Worm (Caenorhabditis elegans) whole organism, L2 larva: ENCODE data around the gene srh-97.

Experiments used
- C34F6.9 ChIP-seq: fragments of 150-350 bp; optimal IDR thresholded peaks from 2 replicates; lab custom pipeline; 2014; ENCODE audit warnings: missing biosample characterization, missing genetic modification characterization
- Y55F3AM.14 ChIP-seq: fragments of 200-800 bp; sonication (Bioruptor generic); optimal IDR thresholded peaks from 2 replicates; lab custom pipeline; 2018; ENCODE audit warnings: mild to moderate bottlenecking, missing genetic modification characterization, missing compliant biosample characterization
- ZK546.5 ChIP-seq: sonication (generic microtip); optimal IDR thresholded peaks from 2 replicates; lab custom pipeline; 2017; ENCODE audit warnings: missing biosample characterization, missing genetic modification characterization
- alr-1 ChIP-seq: fragments of 150-350 bp; optimal IDR thresholded peaks from 2 replicates; lab custom pipeline; 2014; ENCODE audit warnings: missing biosample characterization, missing genetic modification characterization
- aly-2 ChIP-seq: fragments of 150-350 bp; optimal IDR thresholded peaks from 2 replicates; lab custom pipeline; 2014; ENCODE audit warnings: missing biosample characterization, missing genetic modification characterization
- ama-1 ChIP-seq: fragments of 150-350 bp; optimal IDR thresholded peaks from 2 replicates; lab custom pipeline; 2018; ENCODE audit warnings: inconsistent platforms
- blmp-1 ChIP-seq: sonication (generic microtip); optimal IDR thresholded peaks from 2 replicates; lab custom pipeline; 2017; ENCODE audit warnings: missing genetic modification characterization, mild to moderate bottlenecking, missing compliant biosample characterization, antibody characterized with exemption, moderate library complexity; ENCODE audit not compliant: insufficient read depth
- ceh-16 ChIP-seq: fragments of 150-350 bp; optimal IDR thresholded peaks from 2 replicates; lab custom pipeline; 2014; ENCODE audit warnings: missing biosample characterization, missing genetic modification characterization
- crh-2 ChIP-seq: sonication (generic microtip); optimal IDR thresholded peaks from 2 replicates; lab custom pipeline; 2017; ENCODE audit warnings: missing biosample characterization, missing genetic modification characterization
- dmd-4 ChIP-seq: sonication (generic microtip); optimal IDR thresholded peaks from 2 replicates; lab custom pipeline; 2017; ENCODE audit warnings: missing biosample characterization, missing genetic modification characterization
- elt-3 ChIP-seq: sonication (generic microtip); optimal IDR thresholded peaks from 2 replicates; lab custom pipeline; 2017; ENCODE audit warnings: missing biosample characterization, missing genetic modification characterization
- fos-1 ChIP-seq: fragments of 150-350 bp; optimal IDR thresholded peaks from 2 replicates; lab custom pipeline; 2014; ENCODE audit warnings: missing biosample characterization, missing genetic modification characterization
- gmeb-1 ChIP-seq: fragments of 150-350 bp; optimal IDR thresholded peaks from 2 replicates; lab custom pipeline; 2014; ENCODE audit warnings: missing biosample characterization, missing genetic modification characterization
- lin-11 ChIP-seq: fragments of 150-350 bp; sonication (generic microtip); optimal IDR thresholded peaks from 2 replicates; lab custom pipeline; 2014; ENCODE audit warnings: missing biosample characterization, missing genetic modification characterization, inconsistent platforms, mixed read lengths
- lin-13 ChIP-seq: fragments of 150-350 bp; optimal IDR thresholded peaks from 2 replicates; lab custom pipeline; 2014; ENCODE audit warnings: missing biosample characterization, missing genetic modification reagents, missing genetic modification characterization
- lin-39 ChIP-seq: fragments of 150-350 bp; optimal IDR thresholded peaks from 2 replicates; lab custom pipeline; 2014; ENCODE audit warnings: missing biosample characterization, missing genetic modification reagents, missing genetic modification characterization
- lsy-2 ChIP-seq, 2 experiments: fragments of 150-350 bp in 1 of 2; sonication (generic microtip) in 1 of 2; optimal IDR thresholded peaks; 2 replicates each; lab custom pipeline; 2014 to 2017; ENCODE audit warnings: missing biosample characterization in 2 of 2, missing genetic modification characterization in 2 of 2
- mab-5 ChIP-seq: fragments of 150-350 bp; optimal IDR thresholded peaks from 2 replicates; lab custom pipeline; 2014; ENCODE audit warnings: missing biosample characterization, missing genetic modification characterization
- mbf-1 ChIP-seq: sonication (generic microtip); optimal IDR thresholded peaks from 2 replicates; lab custom pipeline; 2017; ENCODE audit warnings: missing biosample characterization, missing genetic modification characterization
- mdl-1 ChIP-seq, 2 experiments: fragments of 150-350 bp in 1 of 2; sonication (generic microtip) in 1 of 2; optimal IDR thresholded peaks; 2 replicates each; lab custom pipeline; 2017; ENCODE audit warnings: missing biosample characterization in 2 of 2, missing genetic modification characterization in 2 of 2
- nhr-12 ChIP-seq: fragments of 150-350 bp; optimal IDR thresholded peaks from 2 replicates; lab custom pipeline; 2014; ENCODE audit warnings: missing biosample characterization, missing genetic modification characterization
- nhr-129 ChIP-seq: fragments of 150-350 bp; optimal IDR thresholded peaks from 2 replicates; lab custom pipeline; 2014; ENCODE audit warnings: missing biosample characterization, missing genetic modification characterization
- nhr-21 ChIP-seq: fragments of 150-350 bp; optimal IDR thresholded peaks from 2 replicates; lab custom pipeline; 2014; ENCODE audit warnings: missing biosample characterization, missing genetic modification characterization
- nhr-23 ChIP-seq: fragments of 150-350 bp; optimal IDR thresholded peaks from 2 replicates; lab custom pipeline; 2014; ENCODE audit warnings: missing biosample characterization, missing genetic modification reagents, missing genetic modification characterization
- nhr-237 ChIP-seq: fragments of 150-350 bp; optimal IDR thresholded peaks from 2 replicates; lab custom pipeline; 2014; ENCODE audit warnings: missing biosample characterization, missing genetic modification characterization
- nhr-25 ChIP-seq: fragments of 150-350 bp; sonication (generic microtip); optimal IDR thresholded peaks from 3 replicates; lab custom pipeline; 2014; ENCODE audit warnings: missing biosample characterization, missing genetic modification characterization
- nhr-77 ChIP-seq: fragments of 150-350 bp; optimal IDR thresholded peaks from 2 replicates; lab custom pipeline; 2014; ENCODE audit warnings: missing biosample characterization, missing genetic modification characterization
- sem-4 ChIP-seq: fragments of 150-350 bp; optimal IDR thresholded peaks from 2 replicates; lab custom pipeline; 2014; ENCODE audit warnings: missing biosample characterization, missing genetic modification reagents, missing genetic modification characterization
- sma-9 ChIP-seq, 2 experiments: fragments of 150-350 bp in 1 of 2; sonication (generic microtip) in 1 of 2; optimal IDR thresholded peaks; 2 replicates each; lab custom pipeline; 2014 to 2016; ENCODE audit warnings: missing genetic modification characterization in 2 of 2, mild to moderate bottlenecking in 1 of 2, missing biosample characterization in 1 of 2, missing compliant biosample characterization in 1 of 2, missing genetic modification reagents in 1 of 2, moderate library complexity in 1 of 2
- snpc-4 ChIP-seq: fragments of 150-350 bp; optimal IDR thresholded peaks from 2 replicates; lab custom pipeline; 2014; ENCODE audit warnings: missing biosample characterization, missing genetic modification characterization
- unc-39 ChIP-seq: fragments of 150-350 bp; optimal IDR thresholded peaks from 2 replicates; lab custom pipeline; 2014; ENCODE audit warnings: missing biosample characterization, missing genetic modification characterization
- unc-55 ChIP-seq: fragments of 150-350 bp; sonication (generic microtip); optimal IDR thresholded peaks from 3 replicates; lab custom pipeline; 2014; ENCODE audit warnings: missing biosample characterization, missing genetic modification reagents, missing genetic modification characterization
- unc-62 ChIP-seq: fragments of 150-350 bp; optimal IDR thresholded peaks from 2 replicates; lab custom pipeline; 2014; ENCODE audit warnings: missing biosample characterization, missing genetic modification reagents, missing genetic modification characterization
- zag-1 ChIP-seq: fragments of 150-350 bp; optimal IDR thresholded peaks from 2 replicates; lab custom pipeline; 2014; ENCODE audit warnings: missing biosample characterization, missing genetic modification characterization
- ztf-1 ChIP-seq: fragments of 200-800 bp; sonication (Bioruptor generic); conservative IDR thresholded peaks from 2 replicates; pipeline ENCODE4 v1.3.6; 2022; ENCODE audit warnings: missing genetic modification characterization, missing compliant biosample characterization
- ztf-4 ChIP-seq: fragments of 150-350 bp; optimal IDR thresholded peaks from 2 replicates; lab custom pipeline; 2014; ENCODE audit warnings: missing biosample characterization, missing genetic modification characterization

The srh-97 gene

DNA sequence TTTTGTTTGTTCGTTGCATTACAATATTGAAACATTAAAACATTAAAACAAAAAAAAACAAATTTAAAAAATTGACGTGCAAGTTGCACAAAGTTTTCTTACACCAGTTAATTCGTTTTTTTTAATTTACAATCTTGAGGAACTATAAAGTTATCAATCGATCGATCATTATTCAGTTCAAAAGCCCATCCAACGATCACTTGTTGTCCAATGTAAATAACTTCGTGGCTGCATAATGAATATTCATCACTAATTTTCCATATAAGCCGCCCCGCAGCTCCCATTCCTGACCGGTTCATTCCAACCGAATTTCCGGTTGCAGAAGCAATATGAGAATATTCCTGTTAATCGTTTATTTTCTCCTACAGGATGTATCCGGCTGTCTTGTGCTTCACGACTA is 25.4 kb downstream of the srh-97 start, which contains the start of gene hpo-33:
TSS of gene hpo-33 (plus strand) at position 301 of the 400 bp plus-strand sequence.
- TF ChIP-seq Y55F3AM.14 (GFP tag; lab: Kevin White, UChicago): no peak

DNA sequence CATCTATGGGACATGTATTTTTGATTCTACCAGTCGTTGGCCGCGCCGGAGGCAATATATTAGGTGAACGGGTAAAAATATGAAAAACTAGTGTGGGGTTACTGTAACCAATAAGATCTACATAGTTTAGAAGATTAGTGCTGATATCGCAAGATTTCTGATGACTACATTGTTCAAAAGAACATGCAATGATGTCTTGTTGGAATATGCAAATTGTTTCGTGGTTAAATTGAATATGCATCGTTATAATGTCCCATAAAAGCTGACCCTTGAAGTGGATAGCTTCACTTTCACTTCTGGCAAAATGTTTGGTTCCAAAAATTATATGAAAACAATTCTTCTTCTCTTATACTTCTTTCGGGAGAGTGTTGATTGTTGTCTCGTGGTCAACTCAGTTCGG is 27.6 kb downstream of the srh-97 start, which contains the start of gene F28B1.2:
TSS of gene F28B1.2 (plus strand) at position 301 of the 400 bp plus-strand sequence.
- TF ChIP-seq mdl-1 (tag; optimal IDR thresholded peaks at IDR 0.05; lab: Kevin White, UChicago) (no peak), alr-1 (no peak), nhr-237 (tag; lab: Kevin White, UChicago) (no peak), C34F6.9 (tag; lab: Kevin White, UChicago) (no peak), lin-11 (tag; lab: Kevin White, UChicago) (no peak), mbf-1 (tag; lab: Kevin White, UChicago) (no peak), blmp-1 (no peak), nhr-21 (tag; lab: Kevin White, UChicago) (no peak), unc-62 (GFP tag; lab: Kevin White, UChicago) (no peak), fos-1 (tag; lab: Kevin White, UChicago) (no peak), ztf-1 (GFP tag; lab: Robert Waterston, UW) (no peak), elt-3 (no peak), snpc-4 (tag; lab: Kevin White, UChicago) (no peak), lin-39 (no peak), unc-55 (GFP tag; lab: Kevin White, UChicago) (no peak), ama-1 (lab: Kevin White, UChicago) (no peak), dmd-4 (no peak), nhr-23 (tag; lab: Kevin White, UChicago) (no peak), ZK546.5 (tag; lab: Kevin White, UChicago) (no peak)

DNA sequence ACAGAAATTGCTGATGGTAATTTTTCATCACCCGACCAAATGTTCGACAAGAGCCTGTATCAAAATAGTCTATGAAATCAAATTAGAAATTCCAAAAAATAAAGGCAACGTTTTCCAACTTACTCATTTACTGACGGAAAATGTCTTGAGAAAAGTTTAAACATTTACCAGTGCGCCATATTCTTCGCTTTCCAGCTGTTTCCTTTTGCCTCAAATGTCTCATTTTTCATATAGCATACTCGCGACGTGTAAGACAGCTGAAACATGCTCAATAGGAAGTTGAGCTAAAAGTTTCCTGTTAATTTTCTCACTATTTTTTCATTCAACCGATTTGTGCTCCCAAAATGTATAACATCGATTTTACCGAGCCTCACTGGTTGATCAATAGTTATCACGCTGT is 43.1 kb downstream of the srh-97 start, which contains the start of gene sri-66:
TSS of gene sri-66 (plus strand) at position 301 of the 400 bp plus-strand sequence.
- TF ChIP-seq lsy-2 (tag; optimal IDR thresholded peaks at IDR 0.05; lab: Kevin White, UChicago): no peak
- no peak for TF ChIP-seq sma-9 (GFP tag; optimal IDR thresholded peaks at IDR 0.05; lab: Kevin White, UChicago)
- no peak for TF ChIP-seq sma-9 (tag; optimal IDR thresholded peaks at IDR 0.05; lab: Kevin White, UChicago)
- no peak for TF ChIP-seq nhr-129 (tag; lab: Kevin White, UChicago)
- no peak for TF ChIP-seq zag-1
- TF ChIP-seq gmeb-1 (tag; lab: Kevin White, UChicago): no peak
- TF ChIP-seq C34F6.9 (tag; lab: Kevin White, UChicago): no peak
- no peak for TF ChIP-seq ztf-4 (tag; lab: Kevin White, UChicago)
- no peak for TF ChIP-seq blmp-1
- no peak for TF ChIP-seq lin-11 (tag; lab: Kevin White, UChicago)
- TF ChIP-seq mab-5 (tag; lab: Kevin White, UChicago): no peak
- no peak for TF ChIP-seq crh-2 (tag; lab: Kevin White, UChicago)
- no peak for TF ChIP-seq lin-39
- TF ChIP-seq Y55F3AM.14 (GFP tag; lab: Kevin White, UChicago): no peak
- no peak for TF ChIP-seq sem-4 (tag; lab: Kevin White, UChicago)
- no peak for TF ChIP-seq ztf-1 (GFP tag; lab: Robert Waterston, UW)

DNA sequence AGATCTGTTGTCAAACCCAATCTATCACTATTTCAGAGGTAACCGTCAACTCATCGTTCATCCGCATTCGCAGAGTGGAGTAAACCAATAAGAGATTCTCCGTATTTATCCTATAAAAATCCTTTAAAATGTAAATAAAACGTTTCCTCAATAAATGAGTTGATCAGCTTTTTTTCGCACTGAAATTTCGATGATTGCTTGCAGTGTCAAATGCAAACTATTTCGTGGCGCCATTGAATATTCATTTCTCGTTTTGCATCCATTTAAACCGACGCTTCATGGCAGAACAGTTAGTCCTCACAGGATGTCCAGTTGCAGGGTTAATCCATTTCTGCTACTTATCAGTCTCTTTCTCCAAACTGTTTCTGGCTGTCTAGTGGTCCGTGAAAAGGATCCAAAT is 44.7 kb downstream of the srh-97 start, which contains the start of gene F28B1.9:
TSS of gene F28B1.9 (plus strand) at position 301 of the 400 bp plus-strand sequence.
- TF ChIP-seq blmp-1 (no peak), unc-39 (tag; lab: Kevin White, UChicago) (no peak), nhr-12 (tag; lab: Kevin White, UChicago) (no peak), lin-39 (no peak), nhr-25 (no peak), dmd-4 (no peak), mbf-1 (tag; lab: Kevin White, UChicago) (no peak), nhr-21 (tag; lab: Kevin White, UChicago) (no peak), ztf-1 (GFP tag; lab: Robert Waterston, UW) (no peak), C34F6.9 (tag; lab: Kevin White, UChicago) (no peak), ztf-4 (tag; lab: Kevin White, UChicago) (no peak), nhr-23 (tag; lab: Kevin White, UChicago) (no peak), gmeb-1 (tag; lab: Kevin White, UChicago) (no peak), nhr-77 (tag; lab: Kevin White, UChicago) (no peak)

DNA sequence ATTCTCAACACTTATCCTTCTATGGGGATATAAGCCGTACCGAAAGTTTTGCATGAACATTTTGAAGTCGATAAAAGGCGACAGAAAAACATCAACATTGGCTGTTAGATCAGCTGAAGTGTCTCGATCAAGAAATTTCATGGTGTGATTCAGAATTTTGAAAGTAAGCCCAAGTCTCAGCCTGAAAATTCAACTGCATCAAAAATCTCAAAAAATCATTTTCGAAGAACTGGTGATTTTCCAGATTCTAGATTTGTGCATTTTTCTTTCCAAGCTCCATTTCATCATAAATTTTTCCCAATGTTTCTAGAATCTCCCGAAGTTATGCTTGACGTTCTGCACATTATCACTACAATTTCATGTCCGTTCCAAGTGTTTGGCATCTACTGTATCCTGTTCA is 47.8 kb downstream of the srh-97 start, which contains the start of gene srh-255:
TSS of gene srh-255 (plus strand) at position 301 of the 400 bp plus-strand sequence.
- TF ChIP-seq dmd-4: no peak
- no peak for TF ChIP-seq aly-2 (tag; lab: Kevin White, UChicago)
- no peak for TF ChIP-seq snpc-4 (tag; lab: Kevin White, UChicago)
- TF ChIP-seq nhr-77 (tag; lab: Kevin White, UChicago): no peak
- no peak for TF ChIP-seq blmp-1
- no peak for TF ChIP-seq lin-13 (GFP tag; lab: Kevin White, UChicago)
- no peak for TF ChIP-seq ztf-4 (tag; lab: Kevin White, UChicago)
- TF ChIP-seq elt-3: no peak
- no peak for TF ChIP-seq zag-1
- TF ChIP-seq ceh-16 (tag; lab: Kevin White, UChicago): no peak
- no peak for TF ChIP-seq alr-1
